Fruit fly (Drosophila melanogaster) S2 (cell line): Measurements from ENCODE around the gene CG42763.

Experiments
- CG8478 ChIP-seq: fragments of >200 bp; optimal IDR thresholded peaks from 2 replicates; lab custom pipeline; 2018
- CTCF ChIP-seq, 2 experiments: fragments of >200 bp; optimal IDR thresholded peaks; 2 replicates each; lab custom pipeline; 2018

- TF ChIP-seq CG8478: no peak
- no peak for TF ChIP-seq CTCF (optimal IDR thresholded peaks at IDR 0.05; lab: Kevin White, UChicago)
These were observed 40.8 kb downstream of the CG42763 start for dm6 chr2L:8104094-8104493.
